Fruit fly (Drosophila melanogaster) whole organism, embryonic: ENCODE data around the gene CG12057.
A peak's percentile ranks its signal among the peaks of the same experiment; 100 is the strongest.

Source experiments
- Adf1 ChIP-seq: fragments of 200-800 bp; sonication (Bioruptor generic); IDR thresholded peaks from 2 replicates; pipeline ENCODE4 v1.3.6; 2022; ENCODE audit warnings: missing biosample characterization, missing genetic modification characterization
- BEAF-32 ChIP-seq: fragments of 200-800 bp; sonication (Bioruptor generic); optimal IDR thresholded peaks from 3 replicates; lab custom pipeline; 2017; ENCODE audit warnings: missing biosample characterization, missing genetic modification characterization, mild to moderate bottlenecking, moderate library complexity, missing genetic modification reagents
- Bdp1 ChIP-seq: fragments of 200-800 bp; sonication (Bioruptor generic); optimal IDR thresholded peaks from 3 replicates; lab custom pipeline; 2016; ENCODE audit warnings: missing biosample characterization, missing genetic modification characterization
- BtbVII ChIP-seq: fragments of 200-800 bp; sonication (Bioruptor generic); optimal IDR thresholded peaks from 3 replicates; lab custom pipeline; 2017; ENCODE audit warnings: missing biosample characterization, mild to moderate bottlenecking, missing genetic modification characterization
- CG10267 ChIP-seq: fragments of 200-800 bp; sonication (Bioruptor generic); optimal IDR thresholded peaks from 2 replicates; lab custom pipeline; 2018; ENCODE audit warnings: missing biosample characterization, mild to moderate bottlenecking, missing genetic modification characterization, moderate library complexity
- CG10321 ChIP-seq: fragments of 200-800 bp; sonication (Bioruptor generic); IDR thresholded peaks from 2 replicates; pipeline ENCODE4 v1.3.6; 2022; ENCODE audit warnings: missing biosample characterization, missing genetic modification characterization
- CG11456 ChIP-seq: fragments of 200-800 bp; sonication (Bioruptor generic); IDR thresholded peaks from 3 replicates; pipeline ENCODE4 v1.3.6; 2022; ENCODE audit warnings: missing biosample characterization, missing genetic modification characterization
- CG11696 ChIP-seq: fragments of 200-800 bp; sonication (Bioruptor generic); IDR thresholded peaks from 2 replicates; pipeline ENCODE4 v1.3.6; 2022; ENCODE audit warnings: missing biosample characterization, missing genetic modification characterization
- CG12219 ChIP-seq: fragments of 200-800 bp; sonication (Bioruptor generic); optimal IDR thresholded peaks from 3 replicates; lab custom pipeline; 2018; ENCODE audit warnings: missing biosample characterization, mild to moderate bottlenecking, missing genetic modification characterization
- CG15073 ChIP-seq: fragments of 200-800 bp; sonication (Bioruptor generic); optimal IDR thresholded peaks from 2 replicates; lab custom pipeline; 2016; ENCODE audit warnings: missing biosample characterization, missing genetic modification characterization
- CG1529 ChIP-seq: fragments of 200-800 bp; sonication (Bioruptor generic); optimal IDR thresholded peaks from 3 replicates; lab custom pipeline; 2018; ENCODE audit warnings: missing biosample characterization, missing genetic modification characterization
- CG17385 ChIP-seq: fragments of 200-800 bp; sonication (Bioruptor generic); optimal IDR thresholded peaks from 3 replicates; lab custom pipeline; 2018; ENCODE audit warnings: missing biosample characterization, mild to moderate bottlenecking, missing genetic modification characterization
- CG17568 ChIP-seq: fragments of 200-800 bp; sonication (Bioruptor generic); optimal IDR thresholded peaks from 2 replicates; lab custom pipeline; 2018; ENCODE audit warnings: missing biosample characterization, mild to moderate bottlenecking, missing genetic modification characterization, moderate library complexity
- CG2116 ChIP-seq: fragments of 200-800 bp; sonication (Bioruptor generic); optimal IDR thresholded peaks from 3 replicates; lab custom pipeline; 2018; ENCODE audit warnings: missing biosample characterization, mild to moderate bottlenecking, missing genetic modification characterization
- CG31365 ChIP-seq: fragments of 200-800 bp; sonication (Bioruptor generic); optimal IDR thresholded peaks from 2 replicates; lab custom pipeline; 2018; ENCODE audit warnings: missing biosample characterization, mild to moderate bottlenecking, missing genetic modification characterization
- CG3281 ChIP-seq: fragments of 200-800 bp; sonication (Bioruptor generic); optimal IDR thresholded peaks from 3 replicates; lab custom pipeline; 2017; ENCODE audit warnings: missing biosample characterization, mild to moderate bottlenecking, missing genetic modification characterization
- CG4282 ChIP-seq: fragments of 200-800 bp; sonication (Bioruptor generic); optimal IDR thresholded peaks from 2 replicates; lab custom pipeline; 2016; ENCODE audit warnings: missing biosample characterization, missing genetic modification characterization
- CG4820 ChIP-seq: fragments of 200-800 bp; sonication (Bioruptor generic); optimal IDR thresholded peaks from 3 replicates; lab custom pipeline; 2016; ENCODE audit warnings: missing biosample characterization, missing genetic modification characterization
- CG8089 ChIP-seq: fragments of 200-800 bp; sonication (Bioruptor generic); optimal IDR thresholded peaks from 3 replicates; lab custom pipeline; 2016; ENCODE audit warnings: missing biosample characterization, missing genetic modification characterization
- HHEX ChIP-seq: fragments of 200-800 bp; sonication (Bioruptor generic); optimal IDR thresholded peaks from 3 replicates; lab custom pipeline; 2017; ENCODE audit warnings: missing biosample characterization, mild to moderate bottlenecking, missing genetic modification characterization, missing genetic modification reagents
- Hand ChIP-seq: fragments of 200-800 bp; sonication (Bioruptor generic); optimal IDR thresholded peaks from 2 replicates; lab custom pipeline; 2017; ENCODE audit warnings: mild to moderate bottlenecking, missing biosample characterization, missing genetic modification reagents, missing genetic modification characterization
- HmgZ ChIP-seq: fragments of 200-800 bp; sonication (Bioruptor generic); optimal IDR thresholded peaks from 2 replicates; lab custom pipeline; 2018; ENCODE audit warnings: missing biosample characterization, mild to moderate bottlenecking, missing genetic modification characterization
- Lim3 ChIP-seq: fragments of 200-800 bp; sonication (Bioruptor generic); IDR thresholded peaks from 2 replicates; pipeline ENCODE4 v1.3.6; 2022; ENCODE audit warnings: missing biosample characterization, missing genetic modification characterization
- Max ChIP-seq: fragments of 200-800 bp; sonication (Bioruptor generic); optimal IDR thresholded peaks from 2 replicates; lab custom pipeline; 2016; ENCODE audit warnings: missing biosample characterization, mild to moderate bottlenecking, missing genetic modification characterization
- NC2β ChIP-seq: fragments of 200-800 bp; sonication (Bioruptor generic); optimal IDR thresholded peaks from 2 replicates; lab custom pipeline; 2016; ENCODE audit warnings: missing biosample characterization, missing genetic modification characterization
- NK7.1 ChIP-seq: fragments of 200-800 bp; sonication (Bioruptor generic); optimal IDR thresholded peaks from 3 replicates; lab custom pipeline; 2016; ENCODE audit warnings: missing biosample characterization, missing genetic modification characterization
- Opbp ChIP-seq: fragments of 200-800 bp; sonication (Bioruptor generic); IDR thresholded peaks from 3 replicates; pipeline ENCODE4 v1.3.6; 2022; ENCODE audit warnings: missing biosample characterization, missing genetic modification characterization; ENCODE audit not compliant: partially characterized antibody
- Ptx1 ChIP-seq: fragments of 200-800 bp; sonication (Bioruptor generic); IDR thresholded peaks from 2 replicates; pipeline ENCODE4 v1.3.6; 2022; ENCODE audit warnings: missing biosample characterization, missing genetic modification characterization
- Side ChIP-seq: fragments of 200-800 bp; sonication (Bioruptor generic); optimal IDR thresholded peaks from 2 replicates; lab custom pipeline; 2016; ENCODE audit warnings: missing biosample characterization, missing genetic modification characterization
- YL-1 ChIP-seq: fragments of 200-800 bp; sonication (Bioruptor generic); optimal IDR thresholded peaks from 3 replicates; lab custom pipeline; 2017; ENCODE audit warnings: missing biosample characterization, mild to moderate bottlenecking, missing genetic modification characterization
- al ChIP-seq: fragments of 200-800 bp; sonication (Bioruptor generic); IDR thresholded peaks from 2 replicates; pipeline ENCODE4 v1.3.6; 2022; ENCODE audit warnings: missing biosample characterization, missing genetic modification characterization
- ap ChIP-seq: fragments of 200-800 bp; sonication (Bioruptor generic); IDR thresholded peaks from 2 replicates; pipeline ENCODE4 v1.3.6; 2022; ENCODE audit warnings: missing biosample characterization, missing genetic modification characterization
- chinmo ChIP-seq: fragments of 200-800 bp; sonication (Bioruptor generic); IDR thresholded peaks from 4 replicates; pipeline ENCODE4 v1.3.6; 2022; ENCODE audit warnings: missing biosample characterization, missing genetic modification characterization; ENCODE audit not compliant: partially characterized antibody
- crc ChIP-seq: fragments of 200-800 bp; sonication (Bioruptor generic); optimal IDR thresholded peaks from 2 replicates; lab custom pipeline; 2016; ENCODE audit warnings: missing biosample characterization, missing genetic modification characterization
- cwo ChIP-seq: fragments of 200-800 bp; sonication (Bioruptor generic); optimal IDR thresholded peaks from 3 replicates; lab custom pipeline; 2017; ENCODE audit warnings: missing biosample characterization, missing genetic modification characterization, mild to moderate bottlenecking, moderate library complexity, missing genetic modification reagents
- dimm ChIP-seq: fragments of 200-800 bp; sonication (Bioruptor generic); IDR thresholded peaks from 2 replicates; pipeline ENCODE4 v1.3.6; 2022; ENCODE audit warnings: missing biosample characterization, missing genetic modification characterization
- dm ChIP-seq: fragments of 200-800 bp; sonication (Bioruptor generic); optimal IDR thresholded peaks from 3 replicates; lab custom pipeline; 2016; ENCODE audit warnings: missing biosample characterization, missing genetic modification characterization
- fd102C ChIP-seq: fragments of 200-800 bp; sonication (Bioruptor generic); optimal IDR thresholded peaks from 2 replicates; lab custom pipeline; 2018; ENCODE audit warnings: missing biosample characterization, mild to moderate bottlenecking, missing genetic modification characterization, moderate library complexity
- gcm2 ChIP-seq: fragments of 200-800 bp; sonication (Bioruptor generic); optimal IDR thresholded peaks from 2 replicates; lab custom pipeline; 2016; ENCODE audit warnings: missing biosample characterization, missing genetic modification characterization
- grn ChIP-seq: fragments of 200-800 bp; sonication (Bioruptor generic); optimal IDR thresholded peaks from 3 replicates; lab custom pipeline; 2017; ENCODE audit warnings: missing biosample characterization, missing genetic modification characterization
- her ChIP-seq: fragments of 200-800 bp; sonication (Bioruptor generic); optimal IDR thresholded peaks from 2 replicates; lab custom pipeline; 2016; ENCODE audit warnings: missing biosample characterization, missing genetic modification characterization
- inv ChIP-seq: fragments of 200-800 bp; sonication (Bioruptor generic); IDR thresholded peaks from 2 replicates; pipeline ENCODE4 v1.3.6; 2022; ENCODE audit warnings: missing biosample characterization, missing genetic modification characterization; ENCODE audit not compliant: partially characterized antibody
- ken ChIP-seq: fragments of 200-800 bp; sonication (Bioruptor generic); IDR thresholded peaks from 3 replicates; pipeline ENCODE4 v1.3.6; 2022; ENCODE audit warnings: missing biosample characterization, missing genetic modification characterization
- prd ChIP-seq, 3 experiments: fragments of >200 bp in 2 of 3; fragments of 200-800 bp in 1 of 3; sonication (Bioruptor generic) in 1 of 3; optimal IDR thresholded peaks in 2 of 3; IDR thresholded peaks in 1 of 3; 2 replicates in 2 of 3; 3 replicates in 1 of 3; pipeline versions ENCODE4 v1.3.6 to Lab custom; 2017 to 2022; ENCODE audit warnings: missing biosample characterization in 1 of 3, missing genetic modification characterization in 1 of 3
- row ChIP-seq: fragments of 200-800 bp; sonication (Bioruptor generic); IDR thresholded peaks from 3 replicates; pipeline ENCODE4 v1.3.6; 2022; ENCODE audit warnings: missing biosample characterization, missing genetic modification characterization
- sens ChIP-seq: fragments of 200-800 bp; sonication (Bioruptor generic); peaks from one replicate; lab custom pipeline; 2016; ENCODE audit warnings: missing biosample characterization, missing genetic modification characterization
- seq ChIP-seq: fragments of 200-800 bp; sonication (Bioruptor generic); IDR thresholded peaks from 2 replicates; pipeline ENCODE4 v1.3.6; 2022; ENCODE audit warnings: missing biosample characterization, missing genetic modification characterization
- sna ChIP-seq: fragments of 200-800 bp; sonication (Bioruptor generic); IDR thresholded peaks from 2 replicates; pipeline ENCODE4 v1.3.6; 2022; ENCODE audit warnings: missing biosample characterization, missing genetic modification characterization; ENCODE audit not compliant: partially characterized antibody
- tna ChIP-seq: fragments of 200-800 bp; sonication (Bioruptor generic); IDR thresholded peaks from 2 replicates; pipeline ENCODE4 v1.3.6; 2022; ENCODE audit warnings: missing biosample characterization, missing genetic modification characterization; ENCODE audit not compliant: partially characterized antibody
- toy ChIP-seq: fragments of 200-800 bp; sonication (Bioruptor generic); IDR thresholded peaks from 2 replicates; pipeline ENCODE4 v1.3.6; 2022; ENCODE audit warnings: missing biosample characterization, missing genetic modification characterization
- trh ChIP-seq: fragments of 200-800 bp; sonication (Bioruptor generic); optimal IDR thresholded peaks from 2 replicates; lab custom pipeline; 2016; ENCODE audit warnings: missing biosample characterization, missing genetic modification characterization

CG12057 gene

DNA sequence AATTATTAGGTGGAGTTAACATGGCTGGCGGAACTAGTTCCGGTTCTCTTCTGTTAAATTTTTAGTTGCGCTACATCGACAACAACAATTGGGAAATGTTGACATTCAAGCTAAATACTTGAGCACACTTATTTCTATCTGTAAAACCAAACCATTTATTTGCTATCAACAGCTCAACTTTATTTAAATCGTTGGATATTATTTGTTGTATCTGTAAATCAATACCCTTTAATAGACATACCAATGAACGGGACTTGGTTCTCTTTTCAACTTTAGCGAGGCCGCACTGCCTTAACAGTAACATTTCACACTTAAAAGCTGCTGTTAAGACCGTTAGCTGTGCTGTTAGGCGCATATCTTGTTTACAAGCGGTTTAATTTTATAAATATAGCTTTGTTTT, 2.1 kb downstream of the CG12057 start, which contains the start of gene CG12106 (continued):
- TF ChIP-seq cwo (GFP tag; lab: Kevin White, UChicago) (peak; percentile 8), tna (no peak), Max (GFP tag; lab: Kevin White, UChicago) (no peak), sna (GFP tag; lab: Robert Waterston, UW) (no peak), seq (0 out of 2 replicates have a peak, but pooled peaks have one; percentile 31), CG4282 (GFP tag; lab: Kevin White, UChicago) (no peak), dm (GFP tag; lab: Kevin White, UChicago) (no peak), CG4820 (GFP tag; lab: Kevin White, UChicago) (no peak), CG1529 (GFP tag; lab: Kevin White, UChicago) (no peak), Opbp (no peak), HHEX (GFP tag; lab: Kevin White, UChicago) (no peak), CG3281 (GFP tag; lab: Kevin White, UChicago) (peak; percentile 39), ap (GFP tag; lab: Robert Waterston, UW) (no peak), al (GFP tag; lab: Robert Waterston, UW) (peak; percentile 7; the same call in 1 of the 2 replicates), row (peak; percentile 92), trh (GFP tag; lab: Kevin White, UChicago) (no peak), sens (GFP tag; lab: Kevin White, UChicago) (peak; percentile 59), her (no peak), CG31365 (tag; lab: Kevin White, UChicago) (no peak), inv (GFP tag; lab: Robert Waterston, UW) (no peak), CG17385 (peak; percentile 50), grn (GFP tag; lab: Kevin White, UChicago) (no peak), CG12219 (GFP tag; lab: Kevin White, UChicago) (peak; percentile 1), toy (GFP tag; lab: Robert Waterston, UW) (no peak), CG8089 (no peak), gcm2 (GFP tag; lab: Kevin White, UChicago) (no peak), Bdp1 (no peak), BEAF-32 (no peak), CG10321 (no peak), Ptx1 (GFP tag; lab: Robert Waterston, UW) (no peak; the same call in none of the 2 replicates), chinmo (GFP tag; lab: Robert Waterston, UW) (no peak), crc (GFP tag; lab: Kevin White, UChicago) (peak; percentile 14), prd (optimal IDR thresholded peaks at IDR 0.05; lab: Kevin White, UChicago) (no peak), prd (GFP tag; IDR thresholded peaks at IDR 0.05; lab: Robert Waterston, UW) (peak; percentile 67), Adf1 (GFP tag; lab: Robert Waterston, UW) (no peak), NC2β (peak; percentile 30), CG17568 (GFP tag; lab: Kevin White, UChicago) (no peak), HmgZ (peak; percentile 3), YL-1 (GFP tag; lab: Kevin White, UChicago) (no peak), Lim3 (GFP tag; lab: Robert Waterston, UW) (no peak), ken (GFP tag; lab: Robert Waterston, UW) (no peak), CG10267 (tag; lab: Kevin White, UChicago) (peak; percentile 14), fd102C (GFP tag; lab: Kevin White, UChicago) (no peak), CG2116 (GFP tag; lab: Kevin White, UChicago) (peak; percentile 3), dimm (GFP tag; lab: Robert Waterston, UW) (no peak), Side (GFP tag; lab: Kevin White, UChicago) (no peak), CG11696 (no peak), BtbVII (no peak), Hand (GFP tag; lab: Kevin White, UChicago) (no peak), CG15073 (no peak), CG11456 (no peak), NK7.1 (no peak)
